Fruit fly (Drosophila melanogaster): ENCODE data around the gene eIF2Bbeta.

The eIF2Bbeta gene

dm6 chrX:2720122-2720521, 15.8 kb downstream of the eIF2Bbeta start, which contains the start of gene CG2701 (continued):
- TF ChIP-seq CG13624 (GFP tag; optimal IDR thresholded peaks at IDR 0.05), result peak; percentile 18
- TF ChIP-seq D (optimal IDR thresholded peaks at IDR 0.05), result no peak
- no peak for TF ChIP-seq D (GFP tag; optimal IDR thresholded peaks at IDR 0.05)
- TF ChIP-seq br (optimal IDR thresholded peaks at IDR 0.05), result no peak
- TF ChIP-seq CG10543 (GFP tag; optimal IDR thresholded peaks at IDR 0.05), result no peak
- TF ChIP-seq CG8089 (GFP tag; optimal IDR thresholded peaks at IDR 0.05), result no peak
- no peak for TF ChIP-seq CG1792 (GFP tag; optimal IDR thresholded peaks at IDR 0.05)
- TF ChIP-seq CG10462 (GFP tag; optimal IDR thresholded peaks at IDR 0.05), result no peak
- peak; percentile 81 for TF ChIP-seq CG6791 (GFP tag; IDR thresholded peaks at IDR 0.05; ENCODE audit: partially characterized antibody)
- no peak for TF ChIP-seq Mrtf (GFP tag; IDR thresholded peaks at IDR 0.05)
- no peak for TF ChIP-seq cwo (GFP tag; optimal IDR thresholded peaks at IDR 0.05)
- no peak for TF ChIP-seq CG14965 (GFP tag; optimal IDR thresholded peaks at IDR 0.05; ENCODE audit: borderline replicate concordance)
- TF ChIP-seq stwl (tag; optimal IDR thresholded peaks at IDR 0.05), result peak; percentile 80
- TF ChIP-seq slbo (GFP tag; IDR thresholded peaks at IDR 0.05), result peak; percentile 53; the same call in 1 of the 2 replicates
- no peak for TF ChIP-seq CG4707 (GFP tag; optimal IDR thresholded peaks at IDR 0.05)
- peak; percentile 17; the same call in 1 of the 2 replicates for TF ChIP-seq Xrp1 (GFP tag; IDR thresholded peaks at IDR 0.05)
- no peak for TF ChIP-seq odd (GFP tag; optimal IDR thresholded peaks at IDR 0.05)
- no peak for TF ChIP-seq en (GFP tag; optimal IDR thresholded peaks at IDR 0.05)
- TF ChIP-seq CG13775 (GFP tag; optimal IDR thresholded peaks at IDR 0.05), result no peak
- no peak for TF ChIP-seq sens (GFP tag)
- TF ChIP-seq knrl (GFP tag; IDR thresholded peaks at IDR 0.05; ENCODE audit: partially characterized antibody), result peak; percentile 66
- peak; percentile 96 for TF ChIP-seq CG15514 (GFP tag; optimal IDR thresholded peaks at IDR 0.05)
- no peak for TF ChIP-seq CG14667 (GFP tag; IDR thresholded peaks at IDR 0.05)
- peak; percentile 71 for TF ChIP-seq Dll (GFP tag; IDR thresholded peaks at IDR 0.05; ENCODE audit: partially characterized antibody)
- TF ChIP-seq CG18599 (GFP tag; optimal IDR thresholded peaks at IDR 0.05), result no peak
- no peak for TF ChIP-seq NC2α (GFP tag; optimal IDR thresholded peaks at IDR 0.05)
- no peak for TF ChIP-seq CG6813 (GFP tag; optimal IDR thresholded peaks at IDR 0.05)
- TF ChIP-seq CG16779 (GFP tag; IDR thresholded peaks at IDR 0.05), result no peak
- TF ChIP-seq peb (GFP tag; IDR thresholded peaks at IDR 0.05), result no peak
- TF ChIP-seq NfI (GFP tag; optimal IDR thresholded peaks at IDR 0.05), result no peak
- TF ChIP-seq gfzf (GFP tag; optimal IDR thresholded peaks at IDR 0.05), result peak; percentile 32
- no peak for TF ChIP-seq Tbp (GFP tag; optimal IDR thresholded peaks at IDR 0.05)
- no peak for TF ChIP-seq CG11695 (GFP tag; IDR thresholded peaks at IDR 0.05)
- no peak for TF ChIP-seq CG6854 (GFP tag; optimal IDR thresholded peaks at IDR 0.05)
- TF ChIP-seq CG2712 (tag; optimal IDR thresholded peaks at IDR 0.05), result no peak
- no peak for TF ChIP-seq caup (GFP tag; optimal IDR thresholded peaks at IDR 0.05; ENCODE audit: severe bottlenecking)
- no peak for TF ChIP-seq kay (GFP tag; optimal IDR thresholded peaks at IDR 0.05)
- no peak for TF ChIP-seq dmrt11E (tag; optimal IDR thresholded peaks at IDR 0.05)
- TF ChIP-seq CG31388 (GFP tag; optimal IDR thresholded peaks at IDR 0.05), result no peak
- TF ChIP-seq MTF-1 (GFP tag; optimal IDR thresholded peaks at IDR 0.05; ENCODE audit: borderline replicate concordance), result no peak
- TF ChIP-seq CG4854 (GFP tag; optimal IDR thresholded peaks at IDR 0.05), result no peak
- peak; percentile 49; the same call in 1 of the 3 replicates for TF ChIP-seq zen2 (GFP tag; IDR thresholded peaks at IDR 0.05; ENCODE audit: partially characterized antibody)
- TF ChIP-seq Hmx (GFP tag; optimal IDR thresholded peaks at IDR 0.05), result no peak
- no peak for TF ChIP-seq CG7745 (tag; optimal IDR thresholded peaks at IDR 0.05)
- TF ChIP-seq cad (GFP tag; optimal IDR thresholded peaks at IDR 0.05), result no peak
- no peak for TF ChIP-seq disco-r (GFP tag; optimal IDR thresholded peaks at IDR 0.05)
- TF ChIP-seq CG7839 (tag; optimal IDR thresholded peaks at IDR 0.05), result no peak
- no peak for TF ChIP-seq wdn (GFP tag; IDR thresholded peaks at IDR 0.05)
- no peak for TF ChIP-seq CG11456 (GFP tag; IDR thresholded peaks at IDR 0.05)
- TF ChIP-seq CG11093 (GFP tag; IDR thresholded peaks at IDR 0.05), result no peak
- 0 out of 3 replicates have a peak, but pooled peaks have one; percentile 36 for TF ChIP-seq Dbx (GFP tag; IDR thresholded peaks at IDR 0.05)
- no peak for TF ChIP-seq vvl (GFP tag; IDR thresholded peaks at IDR 0.05)
